Worm (Caenorhabditis elegans): Measurements from ENCODE around the gene Y26E6A.3.

DNA sequence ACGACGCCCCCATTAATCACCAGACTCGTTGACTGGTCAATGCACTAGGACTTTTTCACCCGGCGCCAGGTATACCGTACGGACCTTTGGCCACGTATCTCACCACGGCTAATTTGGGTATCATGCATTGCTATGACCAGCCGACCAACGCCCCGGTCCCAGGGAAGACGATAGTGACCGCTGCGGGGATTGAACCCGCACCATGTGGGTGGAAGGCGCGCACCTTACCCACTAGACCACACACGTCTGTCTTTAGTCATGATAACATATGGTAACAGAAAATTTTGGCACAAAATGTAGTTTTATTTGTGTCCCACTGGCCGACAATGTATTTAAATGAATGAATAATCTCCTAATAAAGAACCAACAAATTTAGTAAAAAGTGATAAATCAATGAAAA lies 23.6 kb downstream of the Y26E6A.3 start:
- TF ChIP-seq ceh-82 (tag; optimal IDR thresholded peaks at IDR 0.05) = no peak
- no peak for TF ChIP-seq nhr-77 (tag; optimal IDR thresholded peaks at IDR 0.05)
- no peak for TF ChIP-seq ama-1 (optimal IDR thresholded peaks at IDR 0.05)
- no peak for TF ChIP-seq nhr-28 (tag; optimal IDR thresholded peaks at IDR 0.05)

Measured in whole organism, L3 larva.